Worm (Caenorhabditis elegans) whole organism, young adult: Measurements from ENCODE around the gene hap-1.

ENCODE experiments used
- B0261.1 ChIP-seq: sonication (generic microtip); optimal IDR thresholded peaks from 2 replicates; lab custom pipeline; 2016; ENCODE audit warnings: mild to moderate bottlenecking, missing genetic modification characterization, moderate library complexity, missing compliant biosample characterization
- F49E8.2 ChIP-seq: sonication (generic microtip); optimal IDR thresholded peaks from 3 replicates; lab custom pipeline; 2017; ENCODE audit warnings: missing genetic modification characterization, mild to moderate bottlenecking, missing compliant biosample characterization, antibody characterized with exemption, moderate library complexity; ENCODE audit not compliant: insufficient read depth
- Y53F4B.3 ChIP-seq: fragments of 200-800 bp; sonication (Bioruptor generic); IDR thresholded peaks from 2 replicates; pipeline ENCODE4 v1.3.6; 2022; ENCODE audit warnings: missing genetic modification reagents, missing genetic modification characterization, missing compliant biosample characterization
- aptf-2 ChIP-seq: fragments of 200-800 bp; sonication (Bioruptor generic); conservative IDR thresholded peaks from 2 replicates; pipeline ENCODE4 v1.3.6; 2022; ENCODE audit warnings: missing genetic modification reagents, missing genetic modification characterization, missing compliant biosample characterization
- cebp-2 ChIP-seq: fragments of 200-800 bp; sonication (Bioruptor generic); IDR thresholded peaks from 2 replicates; pipeline ENCODE4 v1.3.6; 2022; ENCODE audit warnings: missing genetic modification characterization, missing compliant biosample characterization
- egrh-3 ChIP-seq: fragments of 200-800 bp; sonication (Bioruptor generic); IDR thresholded peaks from 2 replicates; pipeline ENCODE4 v1.3.6; 2022; ENCODE audit warnings: missing genetic modification reagents, missing genetic modification characterization, missing compliant biosample characterization
- fkh-3 ChIP-seq: sonication (generic microtip); optimal IDR thresholded peaks from 2 replicates; lab custom pipeline; 2016; ENCODE audit warnings: mild to moderate bottlenecking, missing genetic modification characterization, missing compliant biosample characterization
- pha-4 ChIP-seq: fragments of 150-350 bp; sonication (generic microtip); optimal IDR thresholded peaks from 2 replicates; lab custom pipeline; 2014; ENCODE audit warnings: missing biosample characterization, missing genetic modification reagents, missing genetic modification characterization
- snpc-3.4 ChIP-seq: sonication (generic microtip); optimal IDR thresholded peaks from 2 replicates; lab custom pipeline; 2017; ENCODE audit warnings: missing genetic modification characterization, mild to moderate bottlenecking, missing compliant biosample characterization, antibody characterized with exemption, moderate library complexity, missing genotype, missing genetic modification reagents

ce11 chrIII:5236104-5236503, 27.6 kb upstream of the hap-1 start, which contains the start of gene prx-10:
- TF ChIP-seq snpc-3.4 (tag; lab: Kevin White, UChicago) (no peak), aptf-2 (GFP tag; lab: Robert Waterston, UW) (no peak), fkh-3 (tag; lab: Kevin White, UChicago) (no peak), egrh-3 (no peak), Y53F4B.3 (GFP tag; lab: Robert Waterston, UW) (no peak), B0261.1 (tag; lab: Kevin White, UChicago) (no peak), pha-4 (tag; lab: Kevin White, UChicago) (no peak), cebp-2 (GFP tag; lab: Robert Waterston, UW) (no peak), F49E8.2 (tag; lab: Kevin White, UChicago) (no peak)
